Fruit fly (Drosophila melanogaster) whole organism, wandering third instar larva: ENCODE data around the gene spn-A.
A peak's percentile ranks its signal among the peaks of the same experiment; 100 is the strongest.

ENCODE experiments used
- Abd-B ChIP-seq: fragments of >200 bp; optimal IDR thresholded peaks from 2 replicates; lab custom pipeline; 2017; ENCODE audit warnings: missing biosample characterization, missing genetic modification characterization
- CG32264 ChIP-seq: fragments of 200-800 bp; sonication (Bioruptor generic); optimal IDR thresholded peaks from 2 replicates; lab custom pipeline; 2016; ENCODE audit warnings: missing biosample characterization, missing genetic modification characterization
- CG9705 ChIP-seq: fragments of 200-800 bp; sonication (Bioruptor generic); optimal IDR thresholded peaks from 2 replicates; lab custom pipeline; 2018; ENCODE audit warnings: missing biosample characterization, mild to moderate bottlenecking, missing genetic modification characterization
- CrebA ChIP-seq: fragments of 200-800 bp; sonication (Bioruptor generic); optimal IDR thresholded peaks from 2 replicates; lab custom pipeline; 2016; ENCODE audit warnings: missing biosample characterization, mild to moderate bottlenecking, missing genetic modification characterization, borderline replicate concordance
- Dfd ChIP-seq: fragments of >200 bp; optimal IDR thresholded peaks from 2 replicates; lab custom pipeline; 2017; ENCODE audit warnings: missing biosample characterization, missing genetic modification characterization
- GATAd ChIP-seq: sonication (Bioruptor generic); optimal IDR thresholded peaks from 2 replicates; lab custom pipeline; 2016; ENCODE audit warnings: missing biosample characterization, missing genetic modification characterization
- HLH106 ChIP-seq: fragments of 200-800 bp; optimal IDR thresholded peaks from 3 replicates; lab custom pipeline; 2019; ENCODE audit warnings: missing biosample characterization, mild to moderate bottlenecking, missing genetic modification characterization, moderate library complexity
- Hr78 ChIP-seq: fragments of >200 bp; optimal IDR thresholded peaks from 2 replicates; lab custom pipeline; 2017; ENCODE audit warnings: missing biosample characterization, missing genetic modification characterization
- N ChIP-seq: fragments of >200 bp; optimal IDR thresholded peaks from 2 replicates; lab custom pipeline; 2018; ENCODE audit warnings: missing biosample characterization, missing external identifiers, missing genetic modification characterization
- Rel ChIP-seq, 2 experiments: fragments of 200-800 bp; sonication (Bioruptor generic) in 1 of 2; optimal IDR thresholded peaks; 2 replicates in 1 of 2; 3 replicates in 1 of 2; lab custom pipeline; 2016 to 2019; ENCODE audit warnings: mild to moderate bottlenecking in 2 of 2, missing biosample characterization in 2 of 2, missing genetic modification characterization in 2 of 2, moderate library complexity in 1 of 2
- Sp1 ChIP-seq: fragments of 200-800 bp; sonication (Bioruptor generic); optimal IDR thresholded peaks from 3 replicates; lab custom pipeline; 2019; ENCODE audit warnings: missing biosample characterization, mild to moderate bottlenecking, missing genetic modification characterization, moderate library complexity
- brk ChIP-seq: fragments of 200-800 bp; sonication (Bioruptor generic); optimal IDR thresholded peaks from 2 replicates; lab custom pipeline; 2016; ENCODE audit warnings: missing biosample characterization, mild to moderate bottlenecking, missing genetic modification characterization
- dl ChIP-seq, 2 experiments: fragments of 175-275, 200-275 bp in 1 of 2; fragments of 200-275 bp in 1 of 2; sonication (Bioruptor generic); optimal IDR thresholded peaks; lab custom pipeline; 2018; ENCODE audit warnings: mild to moderate bottlenecking in 2 of 2, missing biosample characterization in 2 of 2, missing genetic modification characterization in 2 of 2, moderate library complexity in 2 of 2; ENCODE audit not compliant: partially characterized antibody in 2 of 2, insufficient read depth in 1 of 2
- dsf ChIP-seq: sonication (Bioruptor generic); optimal IDR thresholded peaks from 2 replicates; lab custom pipeline; 2016; ENCODE audit warnings: missing biosample characterization, missing genetic modification characterization, borderline replicate concordance
- foxo ChIP-seq, 2 experiments: fragments of 200-800 bp; sonication (Bioruptor generic); optimal IDR thresholded peaks; 2 replicates in 1 of 2; 3 replicates in 1 of 2; lab custom pipeline; 2016 to 2017; ENCODE audit warnings: missing biosample characterization in 2 of 2, missing genetic modification characterization in 2 of 2
- lola ChIP-seq: fragments of >200 bp; optimal IDR thresholded peaks from 2 replicates; lab custom pipeline; 2017; ENCODE audit warnings: missing biosample characterization, missing genetic modification characterization
- pan ChIP-seq: fragments of >200 bp; optimal IDR thresholded peaks from 2 replicates; lab custom pipeline; 2017
- psq ChIP-seq: fragments of 200-800 bp; sonication (Bioruptor generic); optimal IDR thresholded peaks from 3 replicates; lab custom pipeline; 2017; ENCODE audit warnings: missing biosample characterization, mild to moderate bottlenecking, missing genetic modification characterization, moderate library complexity
- sage ChIP-seq: fragments of 200-800 bp; sonication (Bioruptor generic); optimal IDR thresholded peaks from 2 replicates; lab custom pipeline; 2016; ENCODE audit warnings: missing biosample characterization, mild to moderate bottlenecking, missing genetic modification characterization
- sv ChIP-seq: fragments of 200-800 bp; sonication (Bioruptor generic); optimal IDR thresholded peaks from 3 replicates; lab custom pipeline; 2016; ENCODE audit warnings: missing biosample characterization, missing genetic modification characterization
- woc ChIP-seq: sonication (Bioruptor generic); optimal IDR thresholded peaks from 2 replicates; lab custom pipeline; 2016; ENCODE audit warnings: missing biosample characterization, mild to moderate bottlenecking, missing genetic modification characterization

spn-A gene

dm6 chr3R:30012602-30013489 lies 43.0 kb downstream of the spn-A start (continued):
- TF ChIP-seq Abd-B (GFP tag; lab: Kevin White, UChicago) (no peak), GATAd (no peak), sage (GFP tag; lab: Kevin White, UChicago) (no peak)

- TF ChIP-seq Dfd (no peak), brk (GFP tag; lab: Kevin White, UChicago) (no peak), Sp1 (no peak), Rel (GFP tag; optimal IDR thresholded peaks at IDR 0.05; lab: Kevin White, UChicago) (no peak), Rel (tag; optimal IDR thresholded peaks at IDR 0.05; lab: Kevin White, UChicago) (no peak), HLH106 (no peak), N (no peak), CG9705 (GFP tag; lab: Kevin White, UChicago) (no peak), sv (GFP tag; lab: Kevin White, UChicago) (no peak), woc (GFP tag; lab: Kevin White, UChicago) (no peak), sage (GFP tag; lab: Kevin White, UChicago) (no peak), pan (lab: Kevin White, UChicago) (no peak), Hr78 (GFP tag; lab: Kevin White, UChicago) (no peak), psq (GFP tag; lab: Kevin White, UChicago) (no peak), dl (GFP tag; optimal IDR thresholded peaks at IDR 0.05; lab: Kevin White, UChicago; ENCODE audit: insufficient read depth in 1 of 2, partially characterized antibody in 2 of 2) (no peak), CrebA (GFP tag; lab: Kevin White, UChicago) (no peak), CG32264 (GFP tag; lab: Kevin White, UChicago) (no peak), GATAd (no peak), dsf (GFP tag; lab: Kevin White, UChicago) (no peak)
These were observed 46.7 kb downstream of the spn-A start, which contains the start of gene CG7912 for dm6 chr3R:30009173-30009572. CG7912 (minus strand) TSS chr3R:30009189.

dm6 chr3R:30005332-30005979 lies 50.4 kb downstream of the spn-A start:
- no peak for TF ChIP-seq lola (GFP tag; lab: Kevin White, UChicago)
- peak in 1 of 2 experiments; percentile 2 for TF ChIP-seq foxo (GFP tag; optimal IDR thresholded peaks at IDR 0.05; lab: Kevin White, UChicago)
- TF ChIP-seq, all 38 proteins: peak for 1
